Fruit fly (Drosophila melanogaster): Measurements from ENCODE around the gene CG15385.

CG15385 gene

dm6 chr2L:2180120-2180539 is 32.2 kb downstream of the CG15385 start:
- TF ChIP-seq NC2α (GFP tag; optimal IDR thresholded peaks at IDR 0.05): peak; percentile 50
- TF ChIP-seq HmgD (GFP tag; optimal IDR thresholded peaks at IDR 0.05): no peak
- TF ChIP-seq CG2120 (GFP tag; optimal IDR thresholded peaks at IDR 0.05): peak; percentile 73
- TF ChIP-seq toy (GFP tag; IDR thresholded peaks at IDR 0.05): peak; percentile 45
- peak; percentile 75 for TF ChIP-seq jumu (GFP tag; optimal IDR thresholded peaks at IDR 0.05)
- TF ChIP-seq Dip2 (GFP tag; IDR thresholded peaks at IDR 0.05): 0 out of 2 replicates have a peak, but pooled peaks have one; percentile 19
- peak; percentile 82 for TF ChIP-seq fd64A (GFP tag; optimal IDR thresholded peaks at IDR 0.05)
- TF ChIP-seq Meics (GFP tag; optimal IDR thresholded peaks at IDR 0.05): peak; percentile 79
- TF ChIP-seq CG2116 (GFP tag; optimal IDR thresholded peaks at IDR 0.05): peak; percentile 20
- TF ChIP-seq tgo (GFP tag; IDR thresholded peaks at IDR 0.05): peak; percentile 90
- peak; percentile 89 for TF ChIP-seq gce (GFP tag; IDR thresholded peaks at IDR 0.05)
- peak; percentile 85 for TF ChIP-seq CG15696 (tag; optimal IDR thresholded peaks at IDR 0.05)
- TF ChIP-seq esg (GFP tag; conservative IDR thresholded peaks at IDR 0.05): peak; percentile 89
- peak; percentile 75 for TF ChIP-seq repo (GFP tag; optimal IDR thresholded peaks at IDR 0.05)
- peak; percentile 91 for TF ChIP-seq CG2875 (GFP tag; optimal IDR thresholded peaks at IDR 0.05)
- peak; percentile 68 for TF ChIP-seq Antp (GFP tag; optimal IDR thresholded peaks at IDR 0.05)
- peak; percentile 67 for TF ChIP-seq CG12155 (GFP tag; optimal IDR thresholded peaks at IDR 0.05)
- peak; percentile 56; the same call in 2 of the 3 replicates for TF ChIP-seq Optix (GFP tag; IDR thresholded peaks at IDR 0.05)
- peak; percentile 77 for TF ChIP-seq CG18764 (GFP tag; optimal IDR thresholded peaks at IDR 0.05)
- peak; percentile 89 for TF ChIP-seq CG12769 (tag; optimal IDR thresholded peaks at IDR 0.05)
- peak; percentile 60; the same call in 1 of the 2 replicates for TF ChIP-seq ham (GFP tag; IDR thresholded peaks at IDR 0.05)
- TF ChIP-seq CG3995 (GFP tag; optimal IDR thresholded peaks at IDR 0.05): no peak
- TF ChIP-seq ab (GFP tag; optimal IDR thresholded peaks at IDR 0.05): peak; percentile 2
- TF ChIP-seq CG15601 (tag; optimal IDR thresholded peaks at IDR 0.05): peak; percentile 94
- peak; percentile 92 for TF ChIP-seq Six4 (GFP tag; optimal IDR thresholded peaks at IDR 0.05)
- TF ChIP-seq Atf3 (GFP tag; optimal IDR thresholded peaks at IDR 0.05): peak; percentile 64
- 0 out of 2 replicates have a peak, but pooled peaks have one; percentile 17 for TF ChIP-seq Doc2 (GFP tag; IDR thresholded peaks at IDR 0.05)
- peak; percentile 82 for TF ChIP-seq CG4707 (GFP tag; optimal IDR thresholded peaks at IDR 0.05)
- TF ChIP-seq CG31441 (GFP tag; IDR thresholded peaks at IDR 0.05): peak; percentile 91
- peak; percentile 60 for TF ChIP-seq CG13624 (GFP tag; optimal IDR thresholded peaks at IDR 0.05)
- no peak for TF ChIP-seq unc-4 (GFP tag; IDR thresholded peaks at IDR 0.05; ENCODE audit: partially characterized antibody)
- peak; percentile 74 for TF ChIP-seq bab2 (GFP tag; optimal IDR thresholded peaks at IDR 0.05)
- peak; percentile 95 for TF ChIP-seq ATbp (GFP tag; optimal IDR thresholded peaks at IDR 0.05)
- TF ChIP-seq pb (GFP tag; optimal IDR thresholded peaks at IDR 0.05): peak; percentile 64
- peak in 1 of 3 experiments; percentile 93 for TF ChIP-seq lola (GFP tag; optimal IDR thresholded peaks at IDR 0.05)
- peak; percentile 76 for TF ChIP-seq zf30C (GFP tag; optimal IDR thresholded peaks at IDR 0.05)
- peak; percentile 60 for TF ChIP-seq tx (GFP tag; optimal IDR thresholded peaks at IDR 0.05)
- TF ChIP-seq slp2 (GFP tag; optimal IDR thresholded peaks at IDR 0.05): peak; percentile 71
- TF ChIP-seq nau (GFP tag; optimal IDR thresholded peaks at IDR 0.05): peak; percentile 81
- TF ChIP-seq pnt (GFP tag; optimal IDR thresholded peaks at IDR 0.05): peak; percentile 74
- peak; percentile 90 for TF ChIP-seq run (tag; optimal IDR thresholded peaks at IDR 0.05)
- TF ChIP-seq CG10147 (GFP tag; optimal IDR thresholded peaks at IDR 0.05): peak; percentile 72
- no peak for TF ChIP-seq lov (optimal IDR thresholded peaks at IDR 0.05)
- peak; percentile 89 for TF ChIP-seq lov (GFP tag; IDR thresholded peaks at IDR 0.05)
- TF ChIP-seq wek (GFP tag; optimal IDR thresholded peaks at IDR 0.05): peak; percentile 66
- TF ChIP-seq crc (GFP tag; optimal IDR thresholded peaks at IDR 0.05): peak; percentile 40
- peak; percentile 93 for TF ChIP-seq CG7839 (tag; optimal IDR thresholded peaks at IDR 0.05)
- peak; percentile 65 for TF ChIP-seq kni (GFP tag; optimal IDR thresholded peaks at IDR 0.05)
- TF ChIP-seq CG5180 (GFP tag; optimal IDR thresholded peaks at IDR 0.05): peak; percentile 78
- peak; percentile 29 for TF ChIP-seq Elba2 (GFP tag; optimal IDR thresholded peaks at IDR 0.05)
- TF ChIP-seq bbx (GFP tag; IDR thresholded peaks at IDR 0.05; ENCODE audit: partially characterized antibody): no peak
